Worm (Caenorhabditis elegans) whole organism, L4/young adult: ENCODE results near the gene dec-7.

Source experiments
- W03F9.2 ChIP-seq: fragments of 150-350 bp; optimal IDR thresholded peaks from 2 replicates; lab custom pipeline; 2014; ENCODE audit warnings: missing biosample characterization, missing genetic modification characterization
- dao-5 ChIP-seq: sonication (generic microtip); optimal IDR thresholded peaks from 2 replicates; lab custom pipeline; 2016; ENCODE audit warnings: missing genotype, missing genetic modification characterization, moderate library complexity, missing compliant biosample characterization
- him-1 ChIP-seq: sonication (generic microtip); optimal IDR thresholded peaks from 2 replicates; lab custom pipeline; 2016; ENCODE audit warnings: missing genotype, missing genetic modification reagents, missing genetic modification characterization, missing compliant biosample characterization

Gene dec-7

ce11 chrIII:9913722-9914121 is 18.5 kb upstream of the dec-7 start, which contains the start of gene cbp-3:
cbp-3 (plus strand) TSS chrIII:9913993.
- TF ChIP-seq dao-5 (tag; lab: Kevin White, UChicago) (no peak), W03F9.2 (no peak), him-1 (tag; lab: Kevin White, UChicago) (no peak)

ce11 chrIII:9920764-9921163 is 11.4 kb upstream of the dec-7 start, which contains the start of gene F40F12.3:
F40F12.3 (minus strand) TSS chrIII:9920864.
- no peak for TF ChIP-seq W03F9.2
- no peak for TF ChIP-seq dao-5 (tag; lab: Kevin White, UChicago)
- no peak for TF ChIP-seq him-1 (tag; lab: Kevin White, UChicago)

ce11 chrIII:9922310-9922709 is 9.9 kb upstream of the dec-7 start:
- TF ChIP-seq W03F9.2 (no peak), him-1 (tag; lab: Kevin White, UChicago) (no peak)

DNA sequence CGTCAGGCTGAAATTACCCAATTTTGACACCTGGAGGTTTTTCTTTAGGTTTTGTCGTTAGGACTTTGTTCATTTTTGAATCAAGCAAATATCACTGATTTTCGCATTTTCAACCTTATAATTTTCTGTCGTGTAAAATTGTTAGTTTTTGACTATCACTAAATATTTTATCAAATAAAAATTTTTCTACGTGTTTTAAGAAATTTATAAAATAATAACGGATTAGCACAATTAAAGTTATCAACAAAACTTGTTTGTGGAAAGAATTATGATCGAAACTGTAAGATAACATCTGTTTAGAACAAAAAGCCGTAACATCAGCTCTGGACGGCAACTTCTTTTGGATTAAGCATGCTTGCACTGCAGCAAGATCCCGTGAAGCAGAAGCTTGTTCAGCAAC is 9.3 kb upstream of the dec-7 start, which contains the start of gene cbp-2:
Gene cbp-2, plus strand, starts transcription at position 301 of the 400 bp plus-strand sequence.
- no peak for TF ChIP-seq him-1 (tag; lab: Kevin White, UChicago)
- no peak for TF ChIP-seq W03F9.2
- no peak for TF ChIP-seq dao-5 (tag; lab: Kevin White, UChicago)

DNA sequence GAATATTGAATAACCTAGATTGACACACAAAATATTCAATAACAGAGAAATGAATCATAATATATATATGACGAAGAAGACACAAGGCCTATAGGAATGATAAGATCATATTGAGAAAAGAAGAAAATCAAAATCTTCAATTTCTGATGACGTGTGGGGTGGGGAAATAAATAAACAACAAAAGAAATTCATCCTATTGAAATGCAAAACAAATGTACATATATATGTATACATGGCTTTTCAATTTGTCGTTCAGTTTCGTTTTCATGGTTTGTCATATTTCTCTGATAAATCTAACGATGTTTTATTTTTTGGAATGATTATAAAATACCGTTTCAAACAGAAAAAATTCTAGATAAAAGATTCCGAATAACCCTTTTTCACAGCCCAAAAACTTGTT is 5.5 kb upstream of the dec-7 start, which contains the start of gene ttr-3:
Gene ttr-3, minus strand, starts transcription at position 101 of the 400 bp plus-strand sequence.
- TF ChIP-seq him-1 (tag; lab: Kevin White, UChicago) (no peak), dao-5 (tag; lab: Kevin White, UChicago) (no peak), W03F9.2 (no peak)

- TF ChIP-seq him-1 (tag; lab: Kevin White, UChicago) (no peak), dao-5 (tag; lab: Kevin White, UChicago) (no peak), W03F9.2 (no peak)
Measured at ce11 chrIII:9927378-9927777, 4.8 kb upstream of the dec-7 start, which contains the start of gene ttr-2. ttr-2 (plus strand) TSS chrIII:9927769.

DNA sequence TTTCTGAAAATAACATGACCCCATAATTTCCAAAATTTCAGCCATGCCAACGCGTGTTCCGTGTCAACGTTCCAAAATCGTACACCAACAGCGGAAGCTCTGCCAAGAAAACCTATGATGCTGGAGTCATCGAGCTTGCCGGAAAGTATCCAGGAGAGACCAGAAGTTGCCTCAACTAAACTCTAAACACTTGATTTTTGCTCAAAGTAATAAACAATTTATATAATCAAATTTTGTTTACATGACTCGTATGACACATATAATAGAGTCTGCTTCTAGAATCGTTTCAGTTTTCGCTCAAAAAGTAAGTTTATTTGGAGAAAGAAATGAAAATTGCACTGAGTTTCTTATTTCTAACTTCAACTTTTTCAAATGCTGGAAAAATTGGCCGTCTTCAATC is 3.4 kb upstream of the dec-7 start, which contains the start of gene ttr-1:
Gene ttr-1, plus strand, starts transcription at position 301 of the 400 bp plus-strand sequence.
- no peak for TF ChIP-seq W03F9.2
- no peak for TF ChIP-seq dao-5 (tag; lab: Kevin White, UChicago)
- no peak for TF ChIP-seq him-1 (tag; lab: Kevin White, UChicago)

ce11 chrIII:9929525-9929924 is 2.7 kb upstream of the dec-7 start:
- TF ChIP-seq him-1 (tag; lab: Kevin White, UChicago) = no peak
- no peak for TF ChIP-seq W03F9.2
- no peak for TF ChIP-seq dao-5 (tag; lab: Kevin White, UChicago)

ce11 chrIII:9930406-9930805 is 1.8 kb upstream of the dec-7 start:
- TF ChIP-seq him-1 (tag; lab: Kevin White, UChicago) = no peak
- TF ChIP-seq W03F9.2 = no peak
- TF ChIP-seq dao-5 (tag; lab: Kevin White, UChicago) = no peak

DNA sequence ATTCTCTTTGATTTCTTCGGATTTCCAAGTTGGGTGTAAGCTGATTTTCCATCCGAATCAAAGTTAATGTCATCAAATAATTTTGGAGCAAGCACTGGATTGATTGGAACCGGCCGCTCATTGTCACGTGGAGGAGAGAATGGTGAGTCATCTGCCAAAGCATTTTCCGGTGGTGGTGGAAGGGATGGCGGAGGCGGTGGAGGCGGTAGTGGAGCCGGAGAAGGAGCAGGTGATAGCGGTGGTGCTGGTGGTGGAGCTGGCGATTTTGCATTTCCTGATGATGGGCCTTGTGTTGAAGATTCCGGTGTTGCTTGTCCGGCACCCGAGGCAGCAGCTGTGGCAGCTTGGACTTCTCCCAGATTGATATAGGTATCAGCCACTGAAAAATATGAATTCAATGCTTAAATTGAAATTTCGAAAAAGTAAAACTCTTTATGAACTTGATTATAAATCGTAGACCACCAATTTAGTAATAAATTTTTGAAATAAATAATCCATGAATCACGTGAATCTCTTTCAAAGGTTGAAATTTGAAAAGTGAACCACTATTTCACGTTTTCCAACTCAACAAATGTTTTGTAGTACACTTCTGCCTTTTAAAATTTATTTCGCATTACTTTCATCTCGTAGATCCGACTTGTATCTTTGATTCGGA is 8.9 kb downstream of the dec-7 start, which contains the start of the genes K03H1.9 and K03H1.12:
Gene K03H1.9, minus strand, starts transcription at position 471 of the 655 bp plus-strand sequence.
Gene K03H1.12, plus strand, starts transcription at position 605 of the 655 bp plus-strand sequence.
- TF ChIP-seq W03F9.2 (no peak), dao-5 (tag; lab: Kevin White, UChicago) (no peak), him-1 (tag; lab: Kevin White, UChicago) (no peak)

ce11 chrIII:9944723-9945122 is 12.5 kb downstream of the dec-7 start, which contains the start of gene gln-2:
gln-2 (minus strand) TSS chrIII:9944823.
- TF ChIP-seq him-1 (tag; lab: Kevin White, UChicago) (no peak), W03F9.2 (no peak), dao-5 (tag; lab: Kevin White, UChicago) (no peak)

- TF ChIP-seq him-1 (tag; lab: Kevin White, UChicago) (no peak), dao-5 (tag; lab: Kevin White, UChicago) (no peak), W03F9.2 (no peak)
Measured at ce11 chrIII:9946806-9947419, 14.7 kb downstream of the dec-7 start, which contains the start of gene K03H1.7. K03H1.7 (plus strand) TSS chrIII:9947405.

- no peak for TF ChIP-seq him-1 (tag; lab: Kevin White, UChicago)
- TF ChIP-seq W03F9.2 = no peak
- no peak for TF ChIP-seq dao-5 (tag; lab: Kevin White, UChicago)
Measured at ce11 chrIII:9950244-9950643, 18.0 kb downstream of the dec-7 start, which contains the start of gene K03H1.13. K03H1.13 (minus strand) TSS chrIII:9950344.

DNA sequence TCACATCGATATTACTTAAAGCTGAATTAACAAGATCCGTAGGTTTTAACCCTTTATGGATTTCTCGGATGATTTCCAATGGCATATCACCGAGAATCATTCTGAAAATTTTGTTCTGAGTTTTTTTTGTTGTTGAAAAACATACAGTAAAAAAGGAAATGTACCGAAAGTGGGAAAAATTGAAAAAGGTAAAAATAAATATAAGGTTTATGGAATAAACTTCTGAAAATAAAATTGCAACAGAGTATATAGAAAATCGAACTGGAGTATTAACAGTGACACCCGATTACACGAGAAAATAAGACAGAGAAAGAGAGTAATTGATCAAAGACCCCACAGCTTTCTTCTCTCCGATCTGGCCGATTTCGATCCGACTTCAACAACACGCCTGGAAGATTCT is 19.7 kb downstream of the dec-7 start, which contains the start of gene K03H1.11:
Gene K03H1.11, minus strand, starts transcription at position 101 of the 400 bp plus-strand sequence.
- TF ChIP-seq W03F9.2 = no peak
- no peak for TF ChIP-seq him-1 (tag; lab: Kevin White, UChicago)
- no peak for TF ChIP-seq dao-5 (tag; lab: Kevin White, UChicago)
